Worm (Caenorhabditis elegans) whole organism, late embryonic: Measurements from ENCODE around the gene F13B12.7.

Experiments
- ceh-14 ChIP-seq: sonication (generic microtip); optimal IDR thresholded peaks from 2 replicates; lab custom pipeline; 2016; ENCODE audit warnings: missing genotype, missing genetic modification characterization, missing compliant biosample characterization
- ceh-24 ChIP-seq: sonication (generic microtip); optimal IDR thresholded peaks from 2 replicates; lab custom pipeline; 2016; ENCODE audit warnings: mild to moderate bottlenecking, missing genetic modification characterization, missing compliant biosample characterization
- che-1 ChIP-seq: sonication (generic microtip); optimal IDR thresholded peaks from 2 replicates; lab custom pipeline; 2016; ENCODE audit warnings: mild to moderate bottlenecking, missing genetic modification characterization, missing compliant biosample characterization
- ets-4 ChIP-seq: sonication (generic microtip); optimal IDR thresholded peaks from 2 replicates; lab custom pipeline; 2016; ENCODE audit warnings: missing genetic modification characterization, missing compliant biosample characterization
- madf-2 ChIP-seq: sonication (generic microtip); optimal IDR thresholded peaks from 2 replicates; lab custom pipeline; 2017; ENCODE audit warnings: missing genetic modification characterization, missing compliant biosample characterization
- mec-3 ChIP-seq: sonication (generic microtip); optimal IDR thresholded peaks from 2 replicates; lab custom pipeline; 2016; ENCODE audit warnings: borderline replicate concordance, missing genetic modification characterization, missing compliant biosample characterization
- nhr-11 ChIP-seq: fragments of 150-350 bp; optimal IDR thresholded peaks from 2 replicates; lab custom pipeline; 2014; ENCODE audit warnings: missing biosample characterization, missing genetic modification characterization
- pag-3 ChIP-seq: sonication (generic microtip); optimal IDR thresholded peaks from 2 replicates; lab custom pipeline; 2016; ENCODE audit warnings: missing compliant biosample characterization, missing genetic modification characterization, borderline replicate concordance
- pha-4 ChIP-seq: fragments of 150-350 bp; optimal IDR thresholded peaks from 2 replicates; lab custom pipeline; 2018; ENCODE audit warnings: missing biosample characterization, missing genetic modification reagents, missing genetic modification characterization
- pqm-1 ChIP-seq: sonication (generic microtip); optimal IDR thresholded peaks from 2 replicates; lab custom pipeline; 2016; ENCODE audit warnings: missing genetic modification characterization, missing compliant biosample characterization
- rnt-1 ChIP-seq: sonication (generic microtip); optimal IDR thresholded peaks from 2 replicates; lab custom pipeline; 2016; ENCODE audit warnings: missing genetic modification characterization, missing compliant biosample characterization
- sdc-2 ChIP-seq: sonication (generic microtip); optimal IDR thresholded peaks from 2 replicates; lab custom pipeline; 2016; ENCODE audit warnings: missing genotype, missing genetic modification characterization, missing compliant biosample characterization
- tbx-2 ChIP-seq: sonication (generic microtip); optimal IDR thresholded peaks from 2 replicates; lab custom pipeline; 2016; ENCODE audit warnings: missing genetic modification characterization, missing compliant biosample characterization
- unc-55 ChIP-seq: sonication (generic microtip); optimal IDR thresholded peaks from 2 replicates; lab custom pipeline; 2017; ENCODE audit warnings: missing biosample characterization, missing genetic modification reagents, missing genetic modification characterization

DNA sequence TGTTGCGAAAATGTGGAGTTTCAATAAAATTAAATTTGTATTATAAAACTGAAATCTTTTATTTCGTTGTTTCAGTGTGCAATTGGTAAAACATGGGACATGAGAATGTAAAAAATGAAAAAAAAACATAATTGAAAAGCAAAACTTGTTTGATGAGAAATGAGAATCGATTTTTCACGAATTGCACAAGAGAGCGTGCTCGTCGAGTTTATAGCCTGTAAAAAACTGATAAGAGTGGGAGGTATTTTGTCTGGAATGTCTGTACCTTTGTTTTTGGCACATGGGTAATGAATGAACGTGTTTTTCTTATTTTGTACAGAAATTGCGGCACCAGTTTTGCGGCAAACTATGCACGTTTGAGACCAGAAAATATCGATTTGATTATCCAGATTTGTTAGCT, 39.0 kb downstream of the F13B12.7 start:
- TF ChIP-seq pqm-1 (tag; lab: Kevin White, UChicago) = no peak
- no peak for TF ChIP-seq mec-3 (tag; lab: Kevin White, UChicago)
- no peak for TF ChIP-seq ceh-14 (tag; lab: Kevin White, UChicago)
- no peak for TF ChIP-seq madf-2 (tag; lab: Kevin White, UChicago)
- TF ChIP-seq ceh-24 = no peak
- no peak for TF ChIP-seq ets-4 (tag; lab: Kevin White, UChicago)
- TF ChIP-seq unc-55 (GFP tag; lab: Kevin White, UChicago) = no peak
- TF ChIP-seq pha-4 = no peak
- TF ChIP-seq nhr-11 (tag; lab: Kevin White, UChicago) = no peak
- TF ChIP-seq che-1 (tag; lab: Kevin White, UChicago) = no peak
- TF ChIP-seq tbx-2 (tag; lab: Kevin White, UChicago) = no peak
- TF ChIP-seq sdc-2 (tag; lab: Kevin White, UChicago) = no peak
- no peak for TF ChIP-seq rnt-1 (tag; lab: Kevin White, UChicago)
- TF ChIP-seq pag-3 (tag; lab: Kevin White, UChicago) = no peak
